Worm (Caenorhabditis elegans) whole organism, L4 larva: Measurements from ENCODE around the gene unc-39.

Source experiments
- D1046.2 ChIP-seq: fragments of 200-800 bp; sonication (Bioruptor generic); IDR thresholded peaks from 2 replicates; pipeline ENCODE4 v1.3.6; 2022; ENCODE audit warnings: missing genetic modification characterization, missing compliant biosample characterization
- F44E2.7 ChIP-seq: fragments of 200-800 bp; sonication (Bioruptor generic); IDR thresholded peaks from 2 replicates; pipeline ENCODE4 v2.1.2; 2022; ENCODE audit warnings: missing genetic modification characterization, missing compliant biosample characterization
- F49E8.2 ChIP-seq: sonication (generic microtip); optimal IDR thresholded peaks from 2 replicates; lab custom pipeline; 2016; ENCODE audit warnings: missing compliant biosample characterization, mild to moderate bottlenecking, missing genetic modification characterization, borderline replicate concordance
- R02D3.7 ChIP-seq: fragments of 150-350 bp; sonication (generic microtip); optimal IDR thresholded peaks from 3 replicates; lab custom pipeline; 2014; ENCODE audit warnings: missing biosample characterization, missing genetic modification characterization
- T20F7.1 ChIP-seq: fragments of 200-800 bp; sonication (Bioruptor generic); optimal IDR thresholded peaks from 2 replicates; lab custom pipeline; 2018; ENCODE audit warnings: mild to moderate bottlenecking, missing genetic modification characterization, missing compliant biosample characterization
- Y75B8A.6 ChIP-seq: fragments of 200-800 bp; sonication (Bioruptor generic); IDR thresholded peaks from 2 replicates; pipeline ENCODE4 v1.3.6; 2022; ENCODE audit warnings: missing genetic modification reagents, missing genetic modification characterization, missing compliant biosample characterization
- ZK337.2 ChIP-seq: fragments of 200-800 bp; sonication (Bioruptor generic); IDR thresholded peaks from 2 replicates; pipeline ENCODE4 v1.3.6; 2022; ENCODE audit warnings: missing genetic modification reagents, missing genetic modification characterization, missing compliant biosample characterization
- aly-2 ChIP-seq: sonication (generic microtip); optimal IDR thresholded peaks from 2 replicates; lab custom pipeline; 2018; ENCODE audit warnings: missing biosample characterization, missing genetic modification characterization
- arid-1 ChIP-seq: fragments of 200-800 bp; sonication (Bioruptor generic); conservative IDR thresholded peaks from 2 replicates; pipeline ENCODE4 v1.3.6; 2022; ENCODE audit warnings: missing genetic modification reagents, missing genetic modification characterization, missing compliant biosample characterization
- ceh-28 ChIP-seq: fragments of 150-350 bp; optimal IDR thresholded peaks from 2 replicates; lab custom pipeline; 2014; ENCODE audit warnings: missing biosample characterization, missing genetic modification reagents, missing genetic modification characterization
- ceh-62 ChIP-seq: sonication (generic microtip); optimal IDR thresholded peaks from 2 replicates; lab custom pipeline; 2017; ENCODE audit warnings: missing biosample characterization, missing genetic modification characterization
- daf-12 ChIP-seq: fragments of 150-350 bp; optimal IDR thresholded peaks from 2 replicates; lab custom pipeline; 2014; ENCODE audit warnings: missing biosample characterization, missing genetic modification reagents, missing genetic modification characterization
- daf-16 ChIP-seq, 3 experiments: sonication (generic microtip); optimal IDR thresholded peaks; 2 replicates each; lab custom pipeline; 2016 to 2017; ENCODE audit warnings: missing genetic modification characterization in 3 of 3, missing genetic modification reagents in 3 of 3, mild to moderate bottlenecking in 2 of 3, missing compliant biosample characterization in 2 of 3, missing biosample characterization in 1 of 3, moderate library complexity in 1 of 3
- daf-8 ChIP-seq: fragments of 200-800 bp; sonication (Bioruptor generic); IDR thresholded peaks from 2 replicates; pipeline ENCODE4 v1.3.6; 2022; ENCODE audit warnings: missing genetic modification characterization, missing compliant biosample characterization
- dpl-1 ChIP-seq: fragments of 150-350 bp; optimal IDR thresholded peaks from 2 replicates; lab custom pipeline; 2014; ENCODE audit warnings: missing biosample characterization, missing genetic modification reagents, missing genetic modification characterization
- egl-27 ChIP-seq: sonication (generic microtip); optimal IDR thresholded peaks from 3 replicates; lab custom pipeline; 2017; ENCODE audit warnings: missing biosample characterization, missing genetic modification reagents, missing genetic modification characterization
- fos-1 ChIP-seq: fragments of 150-350 bp; optimal IDR thresholded peaks from 2 replicates; lab custom pipeline; 2014; ENCODE audit warnings: missing biosample characterization, missing genetic modification characterization
- gei-8 ChIP-seq: fragments of 200-800 bp; sonication (Bioruptor generic); optimal IDR thresholded peaks from 2 replicates; lab custom pipeline; 2018; ENCODE audit warnings: mild to moderate bottlenecking, missing genetic modification characterization, missing compliant biosample characterization
- hif-1 ChIP-seq, 2 experiments: sonication (generic microtip); optimal IDR thresholded peaks; 2 replicates each; lab custom pipeline; 2016 to 2017; ENCODE audit warnings: missing compliant biosample characterization in 2 of 2, missing genetic modification characterization in 2 of 2, missing genetic modification reagents in 2 of 2, missing genotype in 2 of 2, mild to moderate bottlenecking in 1 of 2
- hlh-11 ChIP-seq: fragments of 200-800 bp; sonication (Bioruptor generic); optimal IDR thresholded peaks from 2 replicates; lab custom pipeline; 2018; ENCODE audit warnings: mild to moderate bottlenecking, missing genetic modification characterization, missing compliant biosample characterization
- lim-7 ChIP-seq: fragments of 200-800 bp; sonication (Bioruptor generic); IDR thresholded peaks from 2 replicates; pipeline ENCODE4 v1.3.6; 2022; ENCODE audit warnings: missing genetic modification characterization, missing compliant biosample characterization
- lin-1 ChIP-seq: fragments of 200-800 bp; sonication (Bioruptor generic); IDR thresholded peaks from 2 replicates; pipeline ENCODE4 v1.3.6; 2022; ENCODE audit warnings: missing genetic modification reagents, missing genetic modification characterization, missing compliant biosample characterization
- lin-15B ChIP-seq: fragments of 150-350 bp; sonication (generic microtip); optimal IDR thresholded peaks from 3 replicates; lab custom pipeline; 2014; ENCODE audit warnings: missing biosample characterization, missing genetic modification characterization
- lin-29 ChIP-seq: fragments of 200-800 bp; sonication (Bioruptor generic); IDR thresholded peaks from 2 replicates; pipeline ENCODE4 v1.3.6; 2022; ENCODE audit warnings: missing genetic modification reagents, missing genetic modification characterization, missing compliant biosample characterization
- lin-38 ChIP-seq: fragments of 200-800 bp; sonication (Bioruptor generic); IDR thresholded peaks from 2 replicates; pipeline ENCODE4 v1.3.6; 2022; ENCODE audit warnings: missing genetic modification reagents, missing genetic modification characterization, missing compliant biosample characterization
- mes-2 ChIP-seq: sonication (generic microtip); optimal IDR thresholded peaks from 2 replicates; lab custom pipeline; 2016; ENCODE audit warnings: missing genotype, mild to moderate bottlenecking, missing genetic modification characterization, missing compliant biosample characterization; ENCODE audit not compliant: poor library complexity, severe bottlenecking
- mxl-2 ChIP-seq: fragments of 200-800 bp; sonication (Bioruptor generic); conservative IDR thresholded peaks from 2 replicates; pipeline ENCODE4 v1.3.6; 2022; ENCODE audit warnings: missing genetic modification reagents, missing genetic modification characterization, missing compliant biosample characterization
- nhr-10 ChIP-seq: fragments of 150-350 bp; optimal IDR thresholded peaks from 2 replicates; lab custom pipeline; 2014; ENCODE audit warnings: missing biosample characterization, missing genetic modification characterization
- nhr-11 ChIP-seq: fragments of 150-350 bp; optimal IDR thresholded peaks from 2 replicates; lab custom pipeline; 2014; ENCODE audit warnings: missing biosample characterization, missing genetic modification characterization
- nhr-111 ChIP-seq: fragments of 200-800 bp; sonication (Bioruptor generic); optimal IDR thresholded peaks from 2 replicates; lab custom pipeline; 2018; ENCODE audit warnings: mild to moderate bottlenecking, missing genetic modification characterization, missing compliant biosample characterization
- nhr-25 ChIP-seq: sonication (generic microtip); optimal IDR thresholded peaks from 2 replicates; lab custom pipeline; 2017; ENCODE audit warnings: missing genetic modification characterization, mild to moderate bottlenecking, missing compliant biosample characterization, antibody characterized with exemption, moderate library complexity, borderline replicate concordance; ENCODE audit not compliant: insufficient read depth
- nhr-28 ChIP-seq: fragments of 150-350 bp; optimal IDR thresholded peaks from 2 replicates; lab custom pipeline; 2014; ENCODE audit warnings: missing biosample characterization, missing genetic modification characterization
- nhr-42 ChIP-seq: fragments of 200-800 bp; sonication (Bioruptor generic); IDR thresholded peaks from 2 replicates; pipeline ENCODE4 v1.3.6; 2022; ENCODE audit warnings: missing genetic modification characterization, missing compliant biosample characterization
- nhr-76 ChIP-seq: fragments of 150-350 bp; optimal IDR thresholded peaks from 2 replicates; lab custom pipeline; 2014; ENCODE audit warnings: missing biosample characterization, missing genetic modification characterization
- nhr-77 ChIP-seq: fragments of 150-350 bp; optimal IDR thresholded peaks from 2 replicates; lab custom pipeline; 2014; ENCODE audit warnings: missing biosample characterization, missing genetic modification characterization
- php-3 ChIP-seq: fragments of 200-800 bp; sonication (Bioruptor generic); IDR thresholded peaks from 2 replicates; pipeline ENCODE4 v1.3.6; 2022; ENCODE audit warnings: missing genetic modification reagents, missing genetic modification characterization, missing compliant biosample characterization
- rbr-2 ChIP-seq: sonication (generic microtip); optimal IDR thresholded peaks from 2 replicates; lab custom pipeline; 2016; ENCODE audit warnings: missing genotype, missing genetic modification characterization, missing compliant biosample characterization
- saeg-2 ChIP-seq: fragments of 200-800 bp; sonication (Bioruptor generic); IDR thresholded peaks from 2 replicates; pipeline ENCODE4 v1.3.6; 2022; ENCODE audit warnings: missing genetic modification reagents, missing genetic modification characterization, missing compliant biosample characterization
- sdz-12 ChIP-seq: fragments of 200-800 bp; sonication (Bioruptor generic); optimal IDR thresholded peaks from 2 replicates; lab custom pipeline; 2018; ENCODE audit warnings: mild to moderate bottlenecking, missing genetic modification characterization, missing compliant biosample characterization
- set-16 ChIP-seq: fragments of 200-800 bp; sonication (Bioruptor generic); IDR thresholded peaks from 2 replicates; pipeline ENCODE4 v1.3.6; 2022; ENCODE audit warnings: missing genetic modification reagents, missing genetic modification characterization, missing compliant biosample characterization
- spr-1 ChIP-seq: sonication (generic microtip); optimal IDR thresholded peaks from 2 replicates; lab custom pipeline; 2016; ENCODE audit warnings: mild to moderate bottlenecking, missing genetic modification characterization, missing compliant biosample characterization
- tag-97 ChIP-seq: fragments of 200-800 bp; sonication (Bioruptor generic); IDR thresholded peaks from 2 replicates; pipeline ENCODE4 v1.3.6; 2022; ENCODE audit warnings: missing genetic modification characterization, missing compliant biosample characterization
- tra-1 ChIP-seq: fragments of 200-800 bp; sonication (Bioruptor generic); IDR thresholded peaks from 2 replicates; pipeline ENCODE4 v1.3.6; 2022; ENCODE audit warnings: missing genetic modification reagents, missing genetic modification characterization, missing compliant biosample characterization
- unc-130 ChIP-seq: sonication (generic microtip); optimal IDR thresholded peaks from 2 replicates; lab custom pipeline; 2016; ENCODE audit warnings: missing genetic modification reagents, missing genetic modification characterization, missing compliant biosample characterization
- unc-39 ChIP-seq: sonication (generic microtip); optimal IDR thresholded peaks from 2 replicates; lab custom pipeline; 2017; ENCODE audit warnings: missing biosample characterization, missing genetic modification characterization
- zag-1 ChIP-seq: fragments of 150-350 bp; optimal IDR thresholded peaks from 2 replicates; lab custom pipeline; 2014; ENCODE audit warnings: missing biosample characterization, missing genetic modification characterization
- zfp-3 ChIP-seq: fragments of 200-800 bp; sonication (Bioruptor generic); conservative IDR thresholded peaks from 2 replicates; pipeline ENCODE4 v1.3.6; 2022; ENCODE audit warnings: missing genetic modification reagents, missing genetic modification characterization, missing compliant biosample characterization
- zip-11 ChIP-seq: fragments of 200-800 bp; sonication (Bioruptor generic); IDR thresholded peaks from 2 replicates; pipeline ENCODE4 v1.3.6; 2022; ENCODE audit warnings: missing genetic modification characterization, missing compliant biosample characterization
- ztf-11 ChIP-seq: fragments of 150-350 bp; optimal IDR thresholded peaks from 2 replicates; lab custom pipeline; 2014; ENCODE audit warnings: missing biosample characterization, missing genetic modification characterization

Gene unc-39

DNA sequence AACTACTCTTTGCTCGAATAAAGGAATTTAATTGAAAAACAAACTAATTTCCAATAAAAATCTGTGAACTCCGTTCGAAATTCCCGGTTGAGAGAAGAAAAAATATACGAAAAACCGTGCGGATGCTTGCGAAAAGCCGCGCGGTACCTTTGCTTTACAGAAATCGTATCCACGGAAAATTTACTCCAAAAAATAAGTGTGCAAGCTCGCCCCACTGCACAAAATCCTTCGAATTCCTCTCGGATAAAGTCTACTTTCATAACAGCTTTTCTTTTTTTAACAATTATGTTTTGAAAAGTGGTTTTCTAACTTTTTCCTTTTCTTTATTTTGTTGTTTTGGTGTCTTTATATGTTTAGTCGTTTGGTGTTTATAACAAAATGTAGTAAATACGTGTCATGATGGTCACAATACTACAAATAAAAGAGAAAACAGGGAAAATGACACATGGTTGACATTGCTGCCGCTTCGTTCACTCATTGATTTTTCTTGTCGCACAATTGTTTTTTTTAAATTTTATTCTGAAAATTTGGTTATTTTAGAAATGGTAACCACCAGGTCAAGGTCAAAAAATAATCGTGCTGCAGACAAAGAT, 25.5 kb upstream of the unc-39 start, which contains the start of gene cept-2 (continued):
- no peak for TF ChIP-seq fos-1 (tag; lab: Kevin White, UChicago)
- TF ChIP-seq nhr-11 (tag; lab: Kevin White, UChicago), result peak; percentile 95
- no peak for TF ChIP-seq zip-11 (GFP tag; lab: Robert Waterston, UW)
- TF ChIP-seq egl-27 (tag; lab: Kevin White, UChicago), result no peak
- no peak for TF ChIP-seq sdz-12
- no peak for TF ChIP-seq lim-7 (GFP tag; lab: Robert Waterston, UW)
- 0 out of 2 replicates have a peak, but pooled peaks have one; percentile 23 for TF ChIP-seq D1046.2 (GFP tag; lab: Robert Waterston, UW)
- TF ChIP-seq nhr-28 (tag; lab: Kevin White, UChicago), result peak; percentile 88
- no peak for TF ChIP-seq arid-1 (GFP tag; lab: Robert Waterston, UW)
- TF ChIP-seq hlh-11 (tag; lab: Kevin White, UChicago), result peak; percentile 85
- TF ChIP-seq hif-1 (tag; optimal IDR thresholded peaks at IDR 0.05; lab: Kevin White, UChicago), result peak in 1 of 2 experiments; percentile 85
- peak; percentile 99 for TF ChIP-seq lin-38
- no peak for TF ChIP-seq daf-8 (GFP tag; lab: Robert Waterston, UW)
- no peak for TF ChIP-seq lin-1 (GFP tag; lab: Robert Waterston, UW)
- peak; percentile 76 for TF ChIP-seq spr-1 (tag; lab: Kevin White, UChicago)
- TF ChIP-seq unc-39, result no peak
- TF ChIP-seq php-3 (GFP tag; lab: Robert Waterston, UW), result peak; percentile 53; the same call in 1 of the 2 replicates
- peak; percentile 95 for TF ChIP-seq nhr-77 (tag; lab: Kevin White, UChicago)
- peak; percentile 99 for TF ChIP-seq mes-2
- TF ChIP-seq daf-16 (GFP tag; optimal IDR thresholded peaks at IDR 0.05; lab: Kevin White, UChicago), result no peak
- TF ChIP-seq daf-16 (tag; optimal IDR thresholded peaks at IDR 0.05; lab: Kevin White, UChicago), result peak; percentile 69
- no peak for TF ChIP-seq nhr-76 (tag; lab: Kevin White, UChicago)
- peak; percentile 48; the same call in 1 of the 2 replicates for TF ChIP-seq tra-1 (GFP tag; lab: Robert Waterston, UW)
- no peak for TF ChIP-seq set-16 (GFP tag; lab: Robert Waterston, UW)
- TF ChIP-seq ztf-11 (tag; lab: Kevin White, UChicago), result no peak
- no peak for TF ChIP-seq ceh-62
- peak; percentile 15 for TF ChIP-seq nhr-25
- TF ChIP-seq ceh-28 (tag; lab: Kevin White, UChicago), result no peak
- TF ChIP-seq F44E2.7 (GFP tag; lab: Robert Waterston, UW), result no peak
- TF ChIP-seq mxl-2 (GFP tag; lab: Robert Waterston, UW), result no peak
- no peak for TF ChIP-seq nhr-10
- peak; percentile 89 for TF ChIP-seq dpl-1 (GFP tag; lab: Kevin White, UChicago)
- peak; percentile 85 for TF ChIP-seq nhr-42 (GFP tag; lab: Robert Waterston, UW)
- no peak for TF ChIP-seq R02D3.7 (tag; lab: Kevin White, UChicago)
- peak; percentile 94 for TF ChIP-seq rbr-2 (tag; lab: Kevin White, UChicago)
- no peak for TF ChIP-seq gei-8 (GFP tag; lab: Kevin White, UChicago)
- TF ChIP-seq Y75B8A.6 (GFP tag; lab: Robert Waterston, UW), result no peak
- TF ChIP-seq tag-97 (GFP tag; lab: Robert Waterston, UW), result no peak
- 0 out of 2 replicates have a peak, but pooled peaks have one; percentile 18 for TF ChIP-seq lin-29 (GFP tag; lab: Robert Waterston, UW)
- TF ChIP-seq ZK337.2 (GFP tag; lab: Robert Waterston, UW), result peak; percentile 70; the same call in 1 of the 2 replicates
- no peak for TF ChIP-seq aly-2 (tag; lab: Kevin White, UChicago)
- TF ChIP-seq daf-12 (tag; lab: Kevin White, UChicago), result no peak
- peak; percentile 86 for TF ChIP-seq T20F7.1 (GFP tag; lab: Kevin White, UChicago)
- TF ChIP-seq zfp-3 (GFP tag; lab: Robert Waterston, UW), result 0 out of 2 replicates have a peak, but pooled peaks have one; percentile 48
- peak; percentile 80 for TF ChIP-seq unc-130 (GFP tag; lab: Kevin White, UChicago)
- peak; percentile 63 for TF ChIP-seq F49E8.2
- no peak for TF ChIP-seq lin-15B (tag; lab: Kevin White, UChicago)
- TF ChIP-seq zag-1 (tag; lab: Kevin White, UChicago), result no peak
- no peak for TF ChIP-seq nhr-111
- no peak for TF ChIP-seq saeg-2 (GFP tag; lab: Robert Waterston, UW)
